Fruit fly (Drosophila melanogaster): Measurements from ENCODE around the gene Akh.

Gene Akh

DNA sequence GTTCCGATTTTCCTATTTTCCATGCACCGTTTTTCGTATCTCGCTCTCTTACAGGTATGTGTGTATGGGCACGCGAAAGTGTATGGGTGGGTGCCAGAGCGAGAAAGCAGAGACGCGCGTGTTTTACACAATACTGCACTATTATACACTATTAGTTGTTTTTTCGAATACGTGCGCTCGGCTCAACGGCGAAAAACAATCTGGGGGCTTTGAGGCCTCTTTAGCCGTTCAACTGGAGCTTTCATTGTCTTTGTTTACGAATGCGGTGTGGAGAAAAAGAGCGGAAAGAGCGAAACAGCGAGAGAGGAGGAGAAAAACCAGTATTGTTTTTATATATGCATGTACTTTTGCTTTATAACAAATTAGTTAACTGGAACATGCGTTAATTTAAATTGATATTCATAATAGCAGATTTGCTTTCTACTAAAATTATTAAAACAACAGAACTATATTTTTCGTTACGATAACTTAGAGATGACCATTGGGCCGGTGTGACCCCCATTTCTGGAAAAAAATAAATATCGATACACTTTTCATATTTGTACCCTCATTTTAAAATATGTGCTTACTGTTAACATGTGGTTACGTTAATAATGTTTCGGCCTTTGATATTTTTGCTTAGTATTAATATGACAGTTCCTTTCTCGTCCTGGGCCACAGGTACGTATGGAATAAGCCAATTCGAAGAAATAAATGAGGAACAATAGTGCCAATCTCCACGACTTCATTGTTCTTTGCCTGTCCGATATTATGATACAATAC lies 38.6 kb upstream of the Akh start, which contains the start of gene CG14995 (continued):
- TF ChIP-seq CG1233 (GFP tag; optimal IDR thresholded peaks at IDR 0.05): no peak
- no peak for TF ChIP-seq NC2α (GFP tag; optimal IDR thresholded peaks at IDR 0.05)
- TF ChIP-seq trem (tag; optimal IDR thresholded peaks at IDR 0.05): no peak
- TF ChIP-seq croc (GFP tag; conservative IDR thresholded peaks at IDR 0.05): no peak
- no peak for TF ChIP-seq CG8359 (GFP tag; optimal IDR thresholded peaks at IDR 0.05; ENCODE audit: borderline replicate concordance)
- no peak for TF ChIP-seq pb (GFP tag; optimal IDR thresholded peaks at IDR 0.05)
- no peak for TF ChIP-seq CG2120 (GFP tag; optimal IDR thresholded peaks at IDR 0.05)
- no peak for TF ChIP-seq Side (GFP tag; optimal IDR thresholded peaks at IDR 0.05)
- TF ChIP-seq tap (tag; optimal IDR thresholded peaks at IDR 0.05): peak; percentile 35
- TF ChIP-seq crp (GFP tag; optimal IDR thresholded peaks at IDR 0.05): no peak
- TF ChIP-seq HLH4C (GFP tag; IDR thresholded peaks at IDR 0.05; ENCODE audit: partially characterized antibody): peak; percentile 53
- no peak for TF ChIP-seq Dek (tag; optimal IDR thresholded peaks at IDR 0.05)
- no peak for TF ChIP-seq sr (GFP tag; IDR thresholded peaks at IDR 0.05)
- TF ChIP-seq toy (GFP tag; IDR thresholded peaks at IDR 0.05): no peak
- no peak for TF ChIP-seq CG17612 (GFP tag; IDR thresholded peaks at IDR 0.05)
- peak; percentile 49 for TF ChIP-seq MESR4 (GFP tag; optimal IDR thresholded peaks at IDR 0.05)
- no peak for TF ChIP-seq cad (GFP tag; optimal IDR thresholded peaks at IDR 0.05)
- TF ChIP-seq CG10462 (GFP tag; optimal IDR thresholded peaks at IDR 0.05): no peak
- no peak for TF ChIP-seq jigr1 (GFP tag; IDR thresholded peaks at IDR 0.05)
- TF ChIP-seq sna (GFP tag; IDR thresholded peaks at IDR 0.05; ENCODE audit: partially characterized antibody): 0 out of 2 replicates have a peak, but pooled peaks have one; percentile 15
- TF ChIP-seq Jarid2 (GFP tag; optimal IDR thresholded peaks at IDR 0.05): peak; percentile 77
- no peak for TF ChIP-seq ab (GFP tag; optimal IDR thresholded peaks at IDR 0.05)
- TF ChIP-seq CG6791 (GFP tag; IDR thresholded peaks at IDR 0.05; ENCODE audit: partially characterized antibody): peak; percentile 63; the same call in 2 of the 3 replicates
- no peak for TF ChIP-seq CG6272 (GFP tag; IDR thresholded peaks at IDR 0.05)
- no peak for TF ChIP-seq CG8765 (GFP tag; IDR thresholded peaks at IDR 0.05)
- TF ChIP-seq pum (GFP tag; optimal IDR thresholded peaks at IDR 0.05): no peak
- TF ChIP-seq E2f1 (GFP tag; IDR thresholded peaks at IDR 0.05): no peak
- no peak for TF ChIP-seq disco-r (GFP tag; optimal IDR thresholded peaks at IDR 0.05)
- TF ChIP-seq bowl (GFP tag; IDR thresholded peaks at IDR 0.05): no peak
- TF ChIP-seq nerfin-1 (tag; optimal IDR thresholded peaks at IDR 0.05): peak; percentile 97
- TF ChIP-seq CG10543 (GFP tag; optimal IDR thresholded peaks at IDR 0.05): peak; percentile 62
- no peak for TF ChIP-seq Nf-YB (GFP tag; optimal IDR thresholded peaks at IDR 0.05)
- no peak for TF ChIP-seq CG15073 (GFP tag; optimal IDR thresholded peaks at IDR 0.05)
- no peak for TF ChIP-seq H2.0 (GFP tag; IDR thresholded peaks at IDR 0.05)
- TF ChIP-seq CG31441 (GFP tag; IDR thresholded peaks at IDR 0.05): no peak
- no peak for TF ChIP-seq esg (GFP tag; conservative IDR thresholded peaks at IDR 0.05)
- TF ChIP-seq Hey (tag; optimal IDR thresholded peaks at IDR 0.05): no peak
- no peak for TF ChIP-seq CG12744 (GFP tag; optimal IDR thresholded peaks at IDR 0.05)
- TF ChIP-seq zen2 (GFP tag; IDR thresholded peaks at IDR 0.05; ENCODE audit: partially characterized antibody): no peak; the same call in 1 of the 3 replicates
- no peak for TF ChIP-seq CG6813 (GFP tag; optimal IDR thresholded peaks at IDR 0.05)
- TF ChIP-seq chm (GFP tag; IDR thresholded peaks at IDR 0.05): peak; percentile 74; the same call in 1 of the 2 replicates
- TF ChIP-seq CG11695 (GFP tag; IDR thresholded peaks at IDR 0.05): peak; percentile 22; the same call in 1 of the 3 replicates
- peak; percentile 21 for TF ChIP-seq salm (tag; optimal IDR thresholded peaks at IDR 0.05)
- TF ChIP-seq tx (GFP tag; optimal IDR thresholded peaks at IDR 0.05): no peak
- peak; percentile 20 for TF ChIP-seq Meics (GFP tag; optimal IDR thresholded peaks at IDR 0.05)
- peak; percentile 72 for TF ChIP-seq Dp (GFP tag; optimal IDR thresholded peaks at IDR 0.05)
- peak; percentile 33 for TF ChIP-seq CG2678 (tag; optimal IDR thresholded peaks at IDR 0.05)
- TF ChIP-seq br (optimal IDR thresholded peaks at IDR 0.05): no peak
- TF ChIP-seq CG43689 (GFP tag; IDR thresholded peaks at IDR 0.05): no peak
- TF ChIP-seq CG18599 (GFP tag; optimal IDR thresholded peaks at IDR 0.05): peak; percentile 35

All from whole organism, embryonic.